Worm (Caenorhabditis elegans): ENCODE measurements around the gene cyb-2.1.

The cyb-2.1 gene

ce11 chrIV:11026648-11027047, 40.9 kb downstream of the cyb-2.1 start (continued):
- TF ChIP-seq C17E4.6 (GFP tag; IDR thresholded peaks at IDR 0.05), result no peak
- no peak for TF ChIP-seq ztf-6 (GFP tag; IDR thresholded peaks at IDR 0.05)
- 0 out of 2 replicates have a peak, but pooled peaks have one; percentile 5 for TF ChIP-seq hmg-1.2 (GFP tag; IDR thresholded peaks at IDR 0.05)
- no peak for TF ChIP-seq snpc-3.4 (tag; optimal IDR thresholded peaks at IDR 0.05)
- no peak for TF ChIP-seq sdz-38 (tag; optimal IDR thresholded peaks at IDR 0.05)
- TF ChIP-seq B0019.2 (GFP tag; conservative IDR thresholded peaks at IDR 0.05), result no peak
- no peak for TF ChIP-seq nhr-90 (tag; optimal IDR thresholded peaks at IDR 0.05)

- TF ChIP-seq T26A5.8 (tag; optimal IDR thresholded peaks at IDR 0.05) (no peak), hlh-12 (tag; optimal IDR thresholded peaks at IDR 0.05) (no peak), F23B12.7 (tag; optimal IDR thresholded peaks at IDR 0.05; ENCODE audit: insufficient read depth) (no peak), lir-1 (GFP tag; conservative IDR thresholded peaks at IDR 0.05) (no peak), rcor-1 (GFP tag; IDR thresholded peaks at IDR 0.05) (no peak), dox-1 (GFP tag; IDR thresholded peaks at IDR 0.05) (peak; percentile 49; the same call in 1 of the 2 replicates), rec-8 (tag; optimal IDR thresholded peaks at IDR 0.05) (no peak), athp-1 (tag; optimal IDR thresholded peaks at IDR 0.05) (no peak), ztf-25 (GFP tag; IDR thresholded peaks at IDR 0.05) (no peak), aptf-3 (GFP tag; IDR thresholded peaks at IDR 0.05) (no peak), nhr-120 (GFP tag; IDR thresholded peaks at IDR 0.05) (no peak), F57C9.4 (tag; optimal IDR thresholded peaks at IDR 0.05) (no peak), let-607 (tag; optimal IDR thresholded peaks at IDR 0.05) (peak; percentile 96 to 98), nhr-80 (tag; optimal IDR thresholded peaks at IDR 0.05) (peak; percentile 88), mxl-1 (tag; optimal IDR thresholded peaks at IDR 0.05) (no peak), attf-3 (GFP tag; conservative IDR thresholded peaks at IDR 0.05) (no peak), mel-28 (tag; optimal IDR thresholded peaks at IDR 0.05; ENCODE audit: borderline replicate concordance) (no peak), hsf-1 (GFP tag; IDR thresholded peaks at IDR 0.05) (peak; percentile 90), lag-1 (GFP tag; IDR thresholded peaks at IDR 0.05) (no peak), zfh-2 (GFP tag; conservative IDR thresholded peaks at IDR 0.05) (no peak), tlf-1 (GFP tag; optimal IDR thresholded peaks at IDR 0.05) (peak; percentile 42), nfyb-1 (GFP tag; IDR thresholded peaks at IDR 0.05) (peak; percentile 58; the same call in 1 of the 2 replicates), attf-5 (GFP tag; optimal IDR thresholded peaks at IDR 0.05) (peak; percentile 28), snpc-1.1 (tag; optimal IDR thresholded peaks at IDR 0.05; ENCODE audit: insufficient read depth) (no peak), egrh-3 (GFP tag; IDR thresholded peaks at IDR 0.05) (no peak), zim-3 (tag; optimal IDR thresholded peaks at IDR 0.05) (no peak), egl-44 (GFP tag; IDR thresholded peaks at IDR 0.05) (no peak), ets-4 (GFP tag; optimal IDR thresholded peaks at IDR 0.05) (no peak), chd-7 (tag; optimal IDR thresholded peaks at IDR 0.05) (peak; percentile 42), him-1 (tag; optimal IDR thresholded peaks at IDR 0.05) (no peak), mcd-1 (GFP tag; IDR thresholded peaks at IDR 0.05) (peak; percentile 46; the same call in 1 of the 2 replicates), let-526 (GFP tag; IDR thresholded peaks at IDR 0.05) (peak; percentile 53; the same call in 1 of the 2 replicates), cebp-2 (GFP tag; IDR thresholded peaks at IDR 0.05) (no peak), B0035.1 (tag; optimal IDR thresholded peaks at IDR 0.05) (no peak), mes-4 (tag; optimal IDR thresholded peaks at IDR 0.05) (no peak), ceh-27 (GFP tag; optimal IDR thresholded peaks at IDR 0.05) (peak; percentile 41), ztf-18 (tag; optimal IDR thresholded peaks at IDR 0.05) (peak; percentile 29), nhr-90 (tag; optimal IDR thresholded peaks at IDR 0.05) (no peak), lin-54 (GFP tag; optimal IDR thresholded peaks at IDR 0.05) (peak; percentile 31), lin-40 (tag; optimal IDR thresholded peaks at IDR 0.05) (peak; percentile 65), lin-35 (GFP tag; optimal IDR thresholded peaks at IDR 0.05) (peak in 1 of 3 experiments; percentile 29)
Observed at ce11 chrIV:11027560-11027959, 41.8 kb downstream of the cyb-2.1 start.
